Fruit fly (Drosophila melanogaster) whole organism, embryonic: ENCODE results near the gene msl-3.

Experiments used
- Aef1 ChIP-seq: fragments of 200-800 bp; sonication (Bioruptor generic); IDR thresholded peaks from 3 replicates; pipeline ENCODE4 v1.3.6; 2022; ENCODE audit warnings: missing biosample characterization, missing genetic modification characterization
- Antp ChIP-seq: fragments of 200-800 bp; sonication (Bioruptor generic); optimal IDR thresholded peaks from 3 replicates; lab custom pipeline; 2016; ENCODE audit warnings: missing biosample characterization, missing genetic modification characterization
- CG16813 ChIP-seq: fragments of 200-800 bp; sonication (Bioruptor generic); IDR thresholded peaks from 3 replicates; pipeline ENCODE4 v1.3.6; 2022; ENCODE audit warnings: missing biosample characterization, missing genetic modification characterization; ENCODE audit not compliant: partially characterized antibody
- CG17359 ChIP-seq: fragments of 200-800 bp; sonication (Bioruptor generic); optimal IDR thresholded peaks from 3 replicates; lab custom pipeline; 2018; ENCODE audit warnings: missing biosample characterization, mild to moderate bottlenecking, missing genetic modification characterization, moderate library complexity
- CG2120 ChIP-seq: fragments of 200-800 bp; sonication (Bioruptor generic); optimal IDR thresholded peaks from 3 replicates; lab custom pipeline; 2016; ENCODE audit warnings: missing biosample characterization, missing genetic modification characterization
- CG2678 ChIP-seq: fragments of 200-800 bp; sonication (Bioruptor generic); optimal IDR thresholded peaks from 3 replicates; lab custom pipeline; 2019; ENCODE audit warnings: missing biosample characterization, mild to moderate bottlenecking, missing genetic modification characterization, moderate library complexity
- CG30431 ChIP-seq: fragments of 200-800 bp; sonication (Bioruptor generic); optimal IDR thresholded peaks from 2 replicates; lab custom pipeline; 2017; ENCODE audit warnings: missing biosample characterization, missing genetic modification characterization
- CG32772 ChIP-seq: fragments of 200-800 bp; sonication (Bioruptor generic); IDR thresholded peaks from 2 replicates; pipeline ENCODE4 v1.3.6; 2022; ENCODE audit warnings: missing biosample characterization, missing genetic modification characterization
- CG7372 ChIP-seq: fragments of 200-800 bp; sonication (Bioruptor generic); IDR thresholded peaks from 2 replicates; pipeline ENCODE4 v1.3.6; 2022; ENCODE audit warnings: missing biosample characterization, missing genetic modification characterization
- CG7745 ChIP-seq: fragments of 200-800 bp; sonication (Bioruptor generic); optimal IDR thresholded peaks from 2 replicates; lab custom pipeline; 2018; ENCODE audit warnings: missing biosample characterization, mild to moderate bottlenecking, missing genetic modification characterization, moderate library complexity
- CG7987 ChIP-seq: fragments of 200-800 bp; sonication (Bioruptor generic); optimal IDR thresholded peaks from 2 replicates; lab custom pipeline; 2018; ENCODE audit warnings: missing biosample characterization, mild to moderate bottlenecking, missing genetic modification characterization, moderate library complexity
- CG8281 ChIP-seq: fragments of 200-800 bp; sonication (Bioruptor generic); optimal IDR thresholded peaks from 2 replicates; lab custom pipeline; 2018; ENCODE audit warnings: missing biosample characterization, mild to moderate bottlenecking, missing genetic modification characterization, moderate library complexity
- CG8290 ChIP-seq, 3 experiments: fragments of 200-800 bp; sonication (Bioruptor generic); optimal IDR thresholded peaks; 2 replicates each; lab custom pipeline; 2016 to 2019; ENCODE audit warnings: missing biosample characterization in 3 of 3, missing genetic modification characterization in 3 of 3, mild to moderate bottlenecking in 2 of 3, moderate library complexity in 1 of 3
- CG8388 ChIP-seq: fragments of 200-800 bp; sonication (Bioruptor generic); optimal IDR thresholded peaks from 2 replicates; lab custom pipeline; 2019; ENCODE audit warnings: missing biosample characterization, mild to moderate bottlenecking, missing genetic modification characterization, moderate library complexity
- CG9817 ChIP-seq: fragments of 200-800 bp; sonication (Bioruptor generic); optimal IDR thresholded peaks from 2 replicates; lab custom pipeline; 2018; ENCODE audit warnings: missing biosample characterization, mild to moderate bottlenecking, missing genetic modification characterization, moderate library complexity
- CHES-1-like ChIP-seq: fragments of 200-800 bp; sonication (Bioruptor generic); optimal IDR thresholded peaks from 2 replicates; lab custom pipeline; 2016; ENCODE audit warnings: missing biosample characterization, missing genetic modification characterization
- Drgx ChIP-seq: fragments of 200-800 bp; sonication (Bioruptor generic); IDR thresholded peaks from 2 replicates; pipeline ENCODE4 v1.3.6; 2022; ENCODE audit warnings: missing biosample characterization, missing genetic modification characterization
- GATAe ChIP-seq: fragments of 200-800 bp; sonication (Bioruptor generic); conservative IDR thresholded peaks from 2 replicates; pipeline ENCODE4 v1.3.6; 2022; ENCODE audit warnings: missing biosample characterization, missing genetic modification characterization
- HmgD ChIP-seq: fragments of 200-800 bp; sonication (Bioruptor generic); optimal IDR thresholded peaks from 3 replicates; lab custom pipeline; 2016; ENCODE audit warnings: missing biosample characterization, missing genetic modification characterization
- Hr39 ChIP-seq: fragments of >200 bp; optimal IDR thresholded peaks from 2 replicates; lab custom pipeline; 2017
- Hsf ChIP-seq: fragments of 200-800 bp; sonication (Bioruptor generic); optimal IDR thresholded peaks from 3 replicates; lab custom pipeline; 2016; ENCODE audit warnings: missing biosample characterization, missing genetic modification characterization
- Lpt ChIP-seq: fragments of >200 bp; optimal IDR thresholded peaks from 2 replicates; lab custom pipeline; 2018; ENCODE audit warnings: missing biosample characterization, missing genetic modification characterization
- Med ChIP-seq: fragments of 200-800 bp; sonication (Bioruptor generic); peaks from one replicate; lab custom pipeline; 2016; ENCODE audit warnings: missing biosample characterization, missing genetic modification characterization, mild to moderate bottlenecking, inconsistent platforms, moderate library complexity
- NFAT ChIP-seq: fragments of 200-800 bp; sonication (Bioruptor generic); IDR thresholded peaks from 2 replicates; pipeline ENCODE4 v1.3.6; 2022; ENCODE audit warnings: missing biosample characterization, missing genetic modification characterization
- NfI ChIP-seq: fragments of 200-800 bp; sonication (Bioruptor generic); optimal IDR thresholded peaks from 3 replicates; lab custom pipeline; 2018; ENCODE audit warnings: missing biosample characterization, mild to moderate bottlenecking, missing genetic modification characterization, moderate library complexity
- Oaz ChIP-seq: fragments of 200-800 bp; sonication (Bioruptor generic); IDR thresholded peaks from 2 replicates; pipeline ENCODE4 v1.3.6; 2022; ENCODE audit warnings: missing biosample characterization, missing genetic modification characterization
- Pdp1 ChIP-seq, 2 experiments: fragments of 200-800 bp; sonication (Bioruptor generic); optimal IDR thresholded peaks; 3 replicates each; lab custom pipeline; 2016; ENCODE audit warnings: missing biosample characterization in 2 of 2, missing genetic modification characterization in 2 of 2, mild to moderate bottlenecking in 1 of 2, moderate library complexity in 1 of 2
- Side ChIP-seq: fragments of 200-800 bp; sonication (Bioruptor generic); optimal IDR thresholded peaks from 2 replicates; lab custom pipeline; 2016; ENCODE audit warnings: missing biosample characterization, missing genetic modification characterization
- Six4 ChIP-seq: fragments of 200-800 bp; sonication (Bioruptor generic); optimal IDR thresholded peaks from 2 replicates; lab custom pipeline; 2016; ENCODE audit warnings: missing biosample characterization, missing genetic modification characterization
- Sry-δ ChIP-seq: fragments of 200-800 bp; sonication (Bioruptor generic); optimal IDR thresholded peaks from 2 replicates; lab custom pipeline; 2016; ENCODE audit warnings: missing biosample characterization, missing genetic modification characterization
- Stat92E ChIP-seq, 3 experiments: fragments of >200 bp in 2 of 3; fragments of 200-800 bp in 1 of 3; sonication (Bioruptor generic) in 1 of 3; optimal IDR thresholded peaks; 2 replicates each; lab custom pipeline; 2017 to 2019; ENCODE audit warnings: missing biosample characterization in 3 of 3, missing genetic modification characterization in 3 of 3, mild to moderate bottlenecking in 1 of 3, moderate library complexity in 1 of 3
- Trl ChIP-seq, 3 experiments: fragments of >200 bp in 2 of 3; fragments of 200-800 bp in 1 of 3; sonication (Bioruptor generic) in 1 of 3; optimal IDR thresholded peaks; 2 replicates in 1 of 3; 3 replicates in 2 of 3; lab custom pipeline; 2016 to 2017; ENCODE audit warnings: missing biosample characterization in 1 of 3, missing genetic modification characterization in 1 of 3
- bab2 ChIP-seq: fragments of 200-800 bp; sonication (Bioruptor generic); optimal IDR thresholded peaks from 2 replicates; lab custom pipeline; 2016; ENCODE audit warnings: missing biosample characterization, missing genetic modification characterization
- chinmo ChIP-seq: fragments of 200-800 bp; sonication (Bioruptor generic); IDR thresholded peaks from 4 replicates; pipeline ENCODE4 v1.3.6; 2022; ENCODE audit warnings: missing biosample characterization, missing genetic modification characterization; ENCODE audit not compliant: partially characterized antibody
- chn ChIP-seq: fragments of 200-800 bp; sonication (Bioruptor generic); optimal IDR thresholded peaks from 2 replicates; lab custom pipeline; 2016; ENCODE audit warnings: missing biosample characterization, missing genetic modification characterization
- danr ChIP-seq: fragments of 200-800 bp; sonication (Bioruptor generic); IDR thresholded peaks from 2 replicates; pipeline ENCODE4 v1.3.6; 2022; ENCODE audit warnings: missing biosample characterization, missing genetic modification characterization
- dpn ChIP-seq, 2 experiments: fragments of 200-800 bp; sonication (Bioruptor generic); optimal IDR thresholded peaks; 3 replicates each; lab custom pipeline; 2016; ENCODE audit warnings: missing biosample characterization in 2 of 2, missing genetic modification characterization in 2 of 2
- esg ChIP-seq: fragments of 200-800 bp; sonication (Bioruptor generic); conservative IDR thresholded peaks from 2 replicates; pipeline ENCODE4 v1.3.6; 2022; ENCODE audit warnings: missing biosample characterization, missing genetic modification characterization
- exex ChIP-seq: fragments of 200-800 bp; sonication (Bioruptor generic); optimal IDR thresholded peaks from 4 replicates; lab custom pipeline; 2018; ENCODE audit warnings: missing biosample characterization, mild to moderate bottlenecking, missing genetic modification characterization, moderate library complexity
- mam ChIP-seq: fragments of 200-800 bp; sonication (Bioruptor generic); optimal IDR thresholded peaks from 3 replicates; lab custom pipeline; 2016; ENCODE audit warnings: missing biosample characterization, missing genetic modification characterization
- nerfin-1 ChIP-seq: fragments of 200-800 bp; sonication (Bioruptor generic); optimal IDR thresholded peaks from 3 replicates; lab custom pipeline; 2019; ENCODE audit warnings: missing biosample characterization, mild to moderate bottlenecking, missing genetic modification characterization, moderate library complexity
- oc ChIP-seq: fragments of 200-800 bp; sonication (Bioruptor generic); optimal IDR thresholded peaks from 2 replicates; lab custom pipeline; 2018; ENCODE audit warnings: missing biosample characterization, mild to moderate bottlenecking, missing genetic modification characterization, moderate library complexity
- org-1 ChIP-seq: fragments of 200-800 bp; sonication (Bioruptor generic); optimal IDR thresholded peaks from 2 replicates; lab custom pipeline; 2017; ENCODE audit warnings: missing biosample characterization, missing genetic modification characterization
- peb ChIP-seq: fragments of 200-800 bp; sonication (Bioruptor generic); IDR thresholded peaks from 2 replicates; pipeline ENCODE4 v1.3.6; 2022; ENCODE audit warnings: missing biosample characterization, missing genetic modification characterization
- sd ChIP-seq: fragments of 200-800 bp; sonication (Bioruptor generic); optimal IDR thresholded peaks from 3 replicates; lab custom pipeline; 2018; ENCODE audit warnings: missing biosample characterization, mild to moderate bottlenecking, missing genetic modification characterization, moderate library complexity
- sob ChIP-seq: fragments of 200-800 bp; sonication (Bioruptor generic); IDR thresholded peaks from 2 replicates; pipeline ENCODE4 v1.3.6; 2022; ENCODE audit warnings: missing biosample characterization, missing genetic modification characterization
- stc ChIP-seq: fragments of 200-800 bp; sonication (Bioruptor generic); IDR thresholded peaks from 2 replicates; pipeline ENCODE4 v1.3.6; 2022; ENCODE audit warnings: missing biosample characterization, missing genetic modification characterization
- tin ChIP-seq: fragments of 200-800 bp; sonication (Bioruptor generic); optimal IDR thresholded peaks from 3 replicates; lab custom pipeline; 2016; ENCODE audit warnings: missing biosample characterization, missing genetic modification characterization
- unpg ChIP-seq: fragments of 200-800 bp; sonication (Bioruptor generic); optimal IDR thresholded peaks from 3 replicates; lab custom pipeline; 2018; ENCODE audit warnings: missing biosample characterization, mild to moderate bottlenecking, missing genetic modification characterization, moderate library complexity
- vvl ChIP-seq: fragments of 200-800 bp; sonication (Bioruptor generic); IDR thresholded peaks from 2 replicates; pipeline ENCODE4 v1.3.6; 2022; ENCODE audit warnings: missing biosample characterization, missing genetic modification characterization
- zen ChIP-seq: fragments of 200-800 bp; sonication (Bioruptor generic); optimal IDR thresholded peaks from 3 replicates; lab custom pipeline; 2018; ENCODE audit warnings: missing biosample characterization, mild to moderate bottlenecking, missing genetic modification characterization, moderate library complexity

Gene msl-3

DNA sequence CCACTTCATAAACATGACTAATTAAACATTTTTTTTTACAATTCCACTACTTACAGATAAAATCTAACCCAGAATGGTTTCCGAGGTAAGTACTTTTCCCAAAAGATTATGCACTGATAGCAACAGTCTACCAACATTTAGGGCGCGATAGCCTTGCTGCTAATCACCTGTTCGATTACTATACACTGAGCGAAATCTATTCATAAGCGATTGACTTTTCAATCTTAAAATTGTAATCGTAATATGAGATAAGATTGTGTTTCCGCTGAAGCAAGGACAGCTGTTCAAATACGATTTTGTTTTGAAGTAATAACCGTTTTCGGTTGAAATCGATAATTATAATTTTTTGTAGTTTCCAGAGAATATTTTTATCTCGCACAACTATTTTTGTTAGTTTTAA is 7.3 kb upstream of the msl-3 start (continued):
- TF ChIP-seq zen (tag; lab: Kevin White, UChicago): peak; percentile 16
- peak; percentile 79 for TF ChIP-seq GATAe (GFP tag; lab: Robert Waterston, UW)
- no peak for TF ChIP-seq Antp (GFP tag; lab: Kevin White, UChicago)
- TF ChIP-seq CG9817: no peak
- TF ChIP-seq Hr39 (lab: Kevin White, UChicago): no peak
- TF ChIP-seq stc (GFP tag; lab: Robert Waterston, UW): no peak
- no peak for TF ChIP-seq danr
- TF ChIP-seq CG8290 (GFP tag; optimal IDR thresholded peaks at IDR 0.05; lab: Kevin White, UChicago): no peak
- peak in 1 of 2 experiments; percentile 5 for TF ChIP-seq CG8290 (tag; optimal IDR thresholded peaks at IDR 0.05; lab: Kevin White, UChicago)
- no peak for TF ChIP-seq Drgx (GFP tag; lab: Robert Waterston, UW)
- no peak for TF ChIP-seq oc (tag; lab: Kevin White, UChicago)
- no peak for TF ChIP-seq sob (GFP tag; lab: Robert Waterston, UW)
- TF ChIP-seq nerfin-1 (tag; lab: Kevin White, UChicago): no peak
- no peak for TF ChIP-seq HmgD (GFP tag; lab: Kevin White, UChicago)
- no peak for TF ChIP-seq Aef1 (GFP tag; lab: Robert Waterston, UW)
- no peak for TF ChIP-seq Oaz (GFP tag; lab: Robert Waterston, UW)
- no peak for TF ChIP-seq tin (GFP tag; lab: Kevin White, UChicago)
- no peak for TF ChIP-seq chn (GFP tag; lab: Kevin White, UChicago)
- TF ChIP-seq mam (GFP tag; lab: Kevin White, UChicago): no peak
- TF ChIP-seq Pdp1 (GFP tag; optimal IDR thresholded peaks at IDR 0.05; lab: Kevin White, UChicago): peak in 1 of 2 experiments; percentile 7
- no peak for TF ChIP-seq CG17359
- no peak for TF ChIP-seq Hsf
- TF ChIP-seq CG30431 (GFP tag; lab: Kevin White, UChicago): no peak
- no peak for TF ChIP-seq CG32772 (GFP tag; lab: Robert Waterston, UW)
- no peak for TF ChIP-seq peb (GFP tag; lab: Robert Waterston, UW)
- no peak for TF ChIP-seq CG7372 (GFP tag; lab: Robert Waterston, UW)
- TF ChIP-seq Stat92E (GFP tag; optimal IDR thresholded peaks at IDR 0.05; lab: Kevin White, UChicago): no peak
- no peak for TF ChIP-seq esg (GFP tag; lab: Robert Waterston, UW)
- TF ChIP-seq NfI (GFP tag; lab: Kevin White, UChicago): no peak
- no peak for TF ChIP-seq Sry-δ (GFP tag; lab: Kevin White, UChicago)
- no peak for TF ChIP-seq vvl
- TF ChIP-seq CG7745 (tag; lab: Kevin White, UChicago): no peak
- TF ChIP-seq unpg (GFP tag; lab: Kevin White, UChicago): peak; percentile 34
- no peak for TF ChIP-seq Trl (optimal IDR thresholded peaks at IDR 0.05; lab: Kevin White, UChicago)
- TF ChIP-seq Trl (GFP tag; optimal IDR thresholded peaks at IDR 0.05; lab: Kevin White, UChicago): no peak
- peak; percentile 96 for TF ChIP-seq exex (tag; lab: Kevin White, UChicago)
- no peak for TF ChIP-seq CG8388 (GFP tag; lab: Kevin White, UChicago)
- no peak for TF ChIP-seq CG16813 (GFP tag; lab: Robert Waterston, UW)
- TF ChIP-seq Med: peak; percentile 28
- TF ChIP-seq Six4: no peak
- no peak for TF ChIP-seq dpn (GFP tag; optimal IDR thresholded peaks at IDR 0.05; lab: Kevin White, UChicago)
- TF ChIP-seq sd: no peak
- TF ChIP-seq bab2 (GFP tag; lab: Kevin White, UChicago): no peak
- TF ChIP-seq CG8281 (tag; lab: Kevin White, UChicago): no peak
- peak; percentile 19 for TF ChIP-seq Side (GFP tag; lab: Kevin White, UChicago)
- TF ChIP-seq Lpt (GFP tag; lab: Kevin White, UChicago): no peak
- no peak for TF ChIP-seq chinmo (GFP tag; lab: Robert Waterston, UW)
- TF ChIP-seq CG2120 (GFP tag; lab: Kevin White, UChicago): peak; percentile 23
- no peak for TF ChIP-seq CHES-1-like (GFP tag; lab: Kevin White, UChicago)
- TF ChIP-seq org-1 (GFP tag; lab: Kevin White, UChicago): no peak
- no peak for TF ChIP-seq NFAT (GFP tag; lab: Robert Waterston, UW)
- TF ChIP-seq CG2678 (tag; lab: Kevin White, UChicago): peak; percentile 4
- no peak for TF ChIP-seq CG7987 (GFP tag; lab: Kevin White, UChicago)
